Fruit fly (Drosophila melanogaster) whole organism, prepupa: ENCODE measurements around the gene Myt1.

Source experiments
- CG10669 ChIP-seq: fragments of 200-800 bp; sonication (Bioruptor generic); optimal IDR thresholded peaks from 3 replicates; lab custom pipeline; 2018; ENCODE audit warnings: missing biosample characterization, mild to moderate bottlenecking, missing genetic modification characterization, moderate library complexity
- CG31627 ChIP-seq: fragments of 200-800 bp; sonication (Bioruptor generic); optimal IDR thresholded peaks from 3 replicates; lab custom pipeline; 2016; ENCODE audit warnings: missing biosample characterization, missing genetic modification characterization
- CG34406 ChIP-seq: fragments of 200-800 bp; sonication (Bioruptor generic); optimal IDR thresholded peaks from 3 replicates; lab custom pipeline; 2016; ENCODE audit warnings: missing biosample characterization, missing genetic modification characterization
- CG6854 ChIP-seq: fragments of 200-800 bp; sonication (Bioruptor generic); optimal IDR thresholded peaks from 2 replicates; lab custom pipeline; 2017; ENCODE audit warnings: missing biosample characterization, mild to moderate bottlenecking, missing genetic modification characterization
- CG7368 ChIP-seq: fragments of 200-800 bp; sonication (Bioruptor generic); optimal IDR thresholded peaks from 3 replicates; lab custom pipeline; 2016; ENCODE audit warnings: missing biosample characterization, missing genetic modification characterization
- CG8119 ChIP-seq: fragments of 200-800 bp; sonication (Bioruptor generic); IDR thresholded peaks from 3 replicates; pipeline ENCODE4 v1.3.6; 2022; ENCODE audit warnings: missing biosample characterization, missing genetic modification characterization
- Hr39 ChIP-seq: fragments of 200-800 bp; sonication (Bioruptor generic); optimal IDR thresholded peaks from 2 replicates; lab custom pipeline; 2016; ENCODE audit warnings: missing biosample characterization, missing genetic modification characterization
- Hr4 ChIP-seq: fragments of 200-800 bp; sonication (Bioruptor generic); optimal IDR thresholded peaks from 3 replicates; lab custom pipeline; 2016; ENCODE audit warnings: missing biosample characterization, missing genetic modification characterization
- cyc ChIP-seq: fragments of 200-800 bp; sonication (Bioruptor generic); optimal IDR thresholded peaks from 3 replicates; lab custom pipeline; 2016; ENCODE audit warnings: missing biosample characterization, missing genetic modification characterization
- dac ChIP-seq: fragments of 200-800 bp; sonication (Bioruptor generic); optimal IDR thresholded peaks from 2 replicates; lab custom pipeline; 2017; ENCODE audit warnings: missing biosample characterization, mild to moderate bottlenecking, missing genetic modification characterization
- fd59A ChIP-seq: fragments of 200-800 bp; sonication (Bioruptor generic); optimal IDR thresholded peaks from 2 replicates; lab custom pipeline; 2017; ENCODE audit warnings: missing biosample characterization, mild to moderate bottlenecking, missing genetic modification characterization, missing genetic modification reagents
- lz ChIP-seq: fragments of 200-800 bp; sonication (Bioruptor generic); optimal IDR thresholded peaks from 3 replicates; lab custom pipeline; 2016; ENCODE audit warnings: missing biosample characterization, missing genetic modification characterization
- net ChIP-seq: fragments of 200-800 bp; sonication (Bioruptor generic); optimal IDR thresholded peaks from 3 replicates; lab custom pipeline; 2016; ENCODE audit warnings: missing biosample characterization, missing genetic modification characterization
- salr ChIP-seq, 2 experiments: fragments of 200-800 bp; sonication (Bioruptor generic); optimal IDR thresholded peaks; 3 replicates each; lab custom pipeline; 2016 to 2018; ENCODE audit warnings: missing biosample characterization in 2 of 2, missing genetic modification characterization in 2 of 2, mild to moderate bottlenecking in 1 of 2

dm6 chr3L:5808101-5808433 lies 28.7 kb upstream of the Myt1 start:
- TF ChIP-seq cyc (GFP tag; lab: Kevin White, UChicago), result peak; percentile 67
- TF ChIP-seq net (GFP tag; lab: Kevin White, UChicago), result peak; percentile 71
- TF ChIP-seq CG10669 (GFP tag; lab: Kevin White, UChicago), result peak; percentile 85
- peak; percentile 57 to 81 for TF ChIP-seq salr (GFP tag; optimal IDR thresholded peaks at IDR 0.05; lab: Kevin White, UChicago)
- peak; percentile 67 for TF ChIP-seq Hr39 (GFP tag; lab: Kevin White, UChicago)
- peak; percentile 89 for TF ChIP-seq Hr4 (GFP tag; lab: Kevin White, UChicago)
- peak; percentile 72 for TF ChIP-seq dac
- TF ChIP-seq lz, result peak; percentile 74
- TF ChIP-seq CG8119, result peak; percentile 80
- TF ChIP-seq CG6854 (GFP tag; lab: Kevin White, UChicago), result no peak
- TF ChIP-seq CG34406, result peak; percentile 73
- TF ChIP-seq CG31627 (GFP tag; lab: Kevin White, UChicago), result peak; percentile 61
- peak; percentile 82 for TF ChIP-seq fd59A
- TF ChIP-seq CG7368 (GFP tag; lab: Kevin White, UChicago), result peak; percentile 67
